Worm (Caenorhabditis elegans) whole organism, L2 larva: ENCODE results near the gene aex-2.

Source experiments
- R02D3.7 ChIP-seq: fragments of 150-350 bp; optimal IDR thresholded peaks from 2 replicates; lab custom pipeline; 2014; ENCODE audit warnings: missing biosample characterization, missing genetic modification characterization
- blmp-1 ChIP-seq: sonication (generic microtip); optimal IDR thresholded peaks from 2 replicates; lab custom pipeline; 2017; ENCODE audit warnings: missing genetic modification characterization, mild to moderate bottlenecking, missing compliant biosample characterization, antibody characterized with exemption, moderate library complexity; ENCODE audit not compliant: insufficient read depth
- egl-27 ChIP-seq: sonication (generic microtip); optimal IDR thresholded peaks from 3 replicates; lab custom pipeline; 2017; ENCODE audit warnings: missing biosample characterization, missing genetic modification reagents, missing genetic modification characterization
- elt-1 ChIP-seq: fragments of 150-350 bp; optimal IDR thresholded peaks from 2 replicates; lab custom pipeline; 2014; ENCODE audit warnings: missing biosample characterization, missing genetic modification characterization
- fos-1 ChIP-seq: fragments of 150-350 bp; optimal IDR thresholded peaks from 2 replicates; lab custom pipeline; 2014; ENCODE audit warnings: missing biosample characterization, missing genetic modification characterization
- mab-5 ChIP-seq: fragments of 150-350 bp; optimal IDR thresholded peaks from 2 replicates; lab custom pipeline; 2014; ENCODE audit warnings: missing biosample characterization, missing genetic modification characterization
- nhr-25 ChIP-seq: fragments of 150-350 bp; sonication (generic microtip); optimal IDR thresholded peaks from 3 replicates; lab custom pipeline; 2014; ENCODE audit warnings: missing biosample characterization, missing genetic modification characterization
- nhr-77 ChIP-seq: fragments of 150-350 bp; optimal IDR thresholded peaks from 2 replicates; lab custom pipeline; 2014; ENCODE audit warnings: missing biosample characterization, missing genetic modification characterization
- sma-9 ChIP-seq, 2 experiments: fragments of 150-350 bp in 1 of 2; sonication (generic microtip) in 1 of 2; optimal IDR thresholded peaks; 2 replicates each; lab custom pipeline; 2014 to 2016; ENCODE audit warnings: missing genetic modification characterization in 2 of 2, mild to moderate bottlenecking in 1 of 2, missing biosample characterization in 1 of 2, missing compliant biosample characterization in 1 of 2, missing genetic modification reagents in 1 of 2, moderate library complexity in 1 of 2

Gene aex-2

ce11 chrX:9608127-9608526 is 44.8 kb downstream of the aex-2 start:
- TF ChIP-seq blmp-1 (peak; percentile 68), egl-27 (tag; lab: Kevin White, UChicago) (no peak), fos-1 (tag; lab: Kevin White, UChicago) (peak; percentile 32), nhr-77 (no peak)
- TF ChIP-seq, all 48 proteins: peak for 2

DNA sequence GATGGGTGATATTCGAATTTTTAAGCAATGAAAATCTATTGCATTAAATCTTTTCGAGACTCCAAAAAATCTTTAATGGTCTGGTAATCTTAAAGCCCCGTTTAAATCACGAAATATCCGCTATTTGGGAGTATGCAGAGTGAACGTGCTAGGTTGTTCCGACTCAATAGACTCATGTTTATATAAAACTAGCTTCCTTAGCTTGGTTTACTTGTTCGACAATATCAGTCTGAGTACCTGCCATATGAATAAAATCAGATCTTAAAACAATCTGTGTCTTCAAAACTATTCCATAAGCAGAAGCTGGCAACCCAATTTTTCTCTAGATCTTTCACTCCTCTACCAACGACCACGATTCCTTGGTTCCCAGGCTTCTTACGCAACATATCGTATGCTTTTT is 49.7 kb downstream of the aex-2 start:
- TF ChIP-seq mab-5, result no peak

ce11 chrX:9602625-9603024 is 50.3 kb downstream of the aex-2 start:
- TF ChIP-seq R02D3.7 (tag; lab: Kevin White, UChicago) (no peak), nhr-25 (no peak), elt-1 (tag; lab: Kevin White, UChicago) (no peak), fos-1 (tag; lab: Kevin White, UChicago) (peak; percentile 2), sma-9 (GFP tag; optimal IDR thresholded peaks at IDR 0.05; lab: Kevin White, UChicago) (peak; percentile 35), sma-9 (tag; optimal IDR thresholded peaks at IDR 0.05; lab: Kevin White, UChicago) (no peak)
